Worm (Caenorhabditis elegans) whole organism, young adult: ENCODE measurements around the gene twk-5.

Experiments used
- B0019.2 ChIP-seq: fragments of 200-800 bp; sonication (Bioruptor generic); conservative IDR thresholded peaks from 2 replicates; pipeline ENCODE4 v1.3.6; 2022; ENCODE audit warnings: missing genetic modification reagents, missing genetic modification characterization, missing compliant biosample characterization
- B0261.1 ChIP-seq: sonication (generic microtip); optimal IDR thresholded peaks from 2 replicates; lab custom pipeline; 2016; ENCODE audit warnings: mild to moderate bottlenecking, missing genetic modification characterization, moderate library complexity, missing compliant biosample characterization
- D2030.7 ChIP-seq: fragments of 200-800 bp; sonication (Bioruptor generic); IDR thresholded peaks from 2 replicates; pipeline ENCODE4 v1.3.6; 2022; ENCODE audit warnings: missing genetic modification reagents, missing genetic modification characterization, missing compliant biosample characterization
- F10E7.11 ChIP-seq: sonication (generic microtip); optimal IDR thresholded peaks from 2 replicates; lab custom pipeline; 2017; ENCODE audit warnings: mild to moderate bottlenecking, missing genetic modification characterization, moderate library complexity, missing compliant biosample characterization
- F57A8.1 ChIP-seq: fragments of 200-800 bp; sonication (Bioruptor generic); optimal IDR thresholded peaks from 2 replicates; lab custom pipeline; 2018; ENCODE audit warnings: mild to moderate bottlenecking, missing genetic modification characterization, moderate library complexity, missing compliant biosample characterization
- F57C9.4 ChIP-seq: sonication (generic microtip); optimal IDR thresholded peaks from 2 replicates; lab custom pipeline; 2017; ENCODE audit warnings: mild to moderate bottlenecking, missing genetic modification characterization, missing compliant biosample characterization
- T26A5.8 ChIP-seq: sonication (generic microtip); optimal IDR thresholded peaks from 2 replicates; lab custom pipeline; 2016; ENCODE audit warnings: missing genetic modification characterization, missing compliant biosample characterization
- Y53F4B.3 ChIP-seq: fragments of 200-800 bp; sonication (Bioruptor generic); IDR thresholded peaks from 2 replicates; pipeline ENCODE4 v1.3.6; 2022; ENCODE audit warnings: missing genetic modification reagents, missing genetic modification characterization, missing compliant biosample characterization
- Y79H2A.3 ChIP-seq: fragments of 200-800 bp; sonication (Bioruptor generic); conservative IDR thresholded peaks from 2 replicates; pipeline ENCODE4 v1.3.6; 2022; ENCODE audit warnings: missing genetic modification reagents, missing genetic modification characterization, missing compliant biosample characterization
- ZK185.1 ChIP-seq: sonication (generic microtip); optimal IDR thresholded peaks from 2 replicates; lab custom pipeline; 2016; ENCODE audit warnings: mild to moderate bottlenecking, missing genetic modification characterization, missing compliant biosample characterization; ENCODE audit not compliant: poor library complexity, severe bottlenecking
- aptf-3 ChIP-seq: fragments of 200-800 bp; sonication (Bioruptor generic); IDR thresholded peaks from 2 replicates; pipeline ENCODE4 v1.3.6; 2022; ENCODE audit warnings: missing genetic modification characterization, missing compliant biosample characterization
- atf-7 ChIP-seq: sonication (generic microtip); optimal IDR thresholded peaks from 2 replicates; lab custom pipeline; 2017; ENCODE audit warnings: mild to moderate bottlenecking, missing genetic modification characterization, missing compliant biosample characterization
- attf-5 ChIP-seq: fragments of 200-800 bp; sonication (Bioruptor generic); optimal IDR thresholded peaks from 2 replicates; lab custom pipeline; 2018; ENCODE audit warnings: mild to moderate bottlenecking, missing genetic modification characterization, missing compliant biosample characterization
- bed-1 ChIP-seq: fragments of 200-800 bp; sonication (Bioruptor generic); IDR thresholded peaks from 2 replicates; pipeline ENCODE4 v1.3.6; 2022; ENCODE audit warnings: missing genetic modification reagents, missing genetic modification characterization, missing compliant biosample characterization
- cebp-1 ChIP-seq, 2 experiments: fragments of 200-800 bp in 1 of 2; sonication (Bioruptor generic) in 1 of 2; sonication (generic microtip) in 1 of 2; IDR thresholded peaks in 1 of 2; optimal IDR thresholded peaks in 1 of 2; 2 replicates each; pipeline versions ENCODE4 v1.3.6 to Lab custom; 2017 to 2022; ENCODE audit warnings: missing compliant biosample characterization in 2 of 2, missing genetic modification characterization in 2 of 2, mild to moderate bottlenecking in 1 of 2, missing genetic modification reagents in 1 of 2, moderate library complexity in 1 of 2
- cebp-2 ChIP-seq: fragments of 200-800 bp; sonication (Bioruptor generic); IDR thresholded peaks from 2 replicates; pipeline ENCODE4 v1.3.6; 2022; ENCODE audit warnings: missing genetic modification characterization, missing compliant biosample characterization
- ceh-100 ChIP-seq: fragments of 200-800 bp; sonication (Bioruptor generic); IDR thresholded peaks from 2 replicates; pipeline ENCODE4 v1.3.6; 2022; ENCODE audit warnings: missing genetic modification reagents, missing genetic modification characterization, missing compliant biosample characterization
- ceh-27 ChIP-seq: fragments of 200-800 bp; sonication (Bioruptor generic); optimal IDR thresholded peaks from 2 replicates; lab custom pipeline; 2018; ENCODE audit warnings: mild to moderate bottlenecking, missing genetic modification characterization, moderate library complexity, missing compliant biosample characterization
- ceh-79 ChIP-seq: sonication (generic microtip); optimal IDR thresholded peaks from 2 replicates; lab custom pipeline; 2017; ENCODE audit warnings: mild to moderate bottlenecking, missing genetic modification characterization, missing compliant biosample characterization
- dpff-1 ChIP-seq: sonication (generic microtip); optimal IDR thresholded peaks from 2 replicates; lab custom pipeline; 2017; ENCODE audit warnings: mild to moderate bottlenecking, missing genetic modification characterization, missing compliant biosample characterization
- dpl-1 ChIP-seq: fragments of 150-350 bp; optimal IDR thresholded peaks from 2 replicates; lab custom pipeline; 2014; ENCODE audit warnings: missing biosample characterization, missing genetic modification reagents, missing genetic modification characterization
- egl-18 ChIP-seq: fragments of 200-800 bp; sonication (Bioruptor generic); IDR thresholded peaks from 2 replicates; pipeline ENCODE4 v1.3.6; 2022; ENCODE audit warnings: missing genetic modification reagents, missing genetic modification characterization, missing compliant biosample characterization
- egrh-3 ChIP-seq: fragments of 200-800 bp; sonication (Bioruptor generic); IDR thresholded peaks from 2 replicates; pipeline ENCODE4 v1.3.6; 2022; ENCODE audit warnings: missing genetic modification reagents, missing genetic modification characterization, missing compliant biosample characterization
- fkh-3 ChIP-seq: sonication (generic microtip); optimal IDR thresholded peaks from 2 replicates; lab custom pipeline; 2016; ENCODE audit warnings: mild to moderate bottlenecking, missing genetic modification characterization, missing compliant biosample characterization
- hmg-20 ChIP-seq: fragments of 200-800 bp; sonication (Bioruptor generic); IDR thresholded peaks from 2 replicates; pipeline ENCODE4 v1.3.6; 2022; ENCODE audit warnings: missing genetic modification reagents, missing genetic modification characterization, missing compliant biosample characterization
- hsf-1 ChIP-seq: fragments of 200-800 bp; sonication (Bioruptor generic); IDR thresholded peaks from 2 replicates; pipeline ENCODE4 v1.3.6; 2022; ENCODE audit warnings: missing genetic modification reagents, missing genetic modification characterization, missing compliant biosample characterization
- lag-1 ChIP-seq: fragments of 200-800 bp; sonication (Bioruptor generic); IDR thresholded peaks from 2 replicates; pipeline ENCODE4 v1.3.6; 2022; ENCODE audit warnings: missing genetic modification reagents, missing genetic modification characterization, missing compliant biosample characterization
- lin-35 ChIP-seq, 3 experiments: fragments of 150-350 bp in 2 of 3; sonication (generic microtip) in 1 of 3; optimal IDR thresholded peaks; 2 replicates each; lab custom pipeline; 2014 to 2018; ENCODE audit warnings: missing biosample characterization in 3 of 3, missing genetic modification characterization in 3 of 3, missing genetic modification reagents in 3 of 3
- lin-54 ChIP-seq: fragments of 200-800 bp; sonication (Bioruptor generic); optimal IDR thresholded peaks from 2 replicates; lab custom pipeline; 2018; ENCODE audit warnings: mild to moderate bottlenecking, missing genetic modification characterization, missing compliant biosample characterization
- madf-10 ChIP-seq: sonication (generic microtip); optimal IDR thresholded peaks from 2 replicates; lab custom pipeline; 2016; ENCODE audit warnings: mild to moderate bottlenecking, missing genetic modification characterization, missing compliant biosample characterization
- madf-3 ChIP-seq: fragments of 200-800 bp; sonication (Bioruptor generic); IDR thresholded peaks from 2 replicates; pipeline ENCODE4 v1.3.6; 2022; ENCODE audit warnings: missing genetic modification reagents, missing genetic modification characterization, missing compliant biosample characterization
- nfyb-1 ChIP-seq: fragments of 200-800 bp; sonication (Bioruptor generic); IDR thresholded peaks from 2 replicates; pipeline ENCODE4 v1.3.6; 2022; ENCODE audit warnings: missing genetic modification reagents, missing genetic modification characterization, missing compliant biosample characterization
- nhr-179 ChIP-seq: sonication (generic microtip); optimal IDR thresholded peaks from 2 replicates; lab custom pipeline; 2016; ENCODE audit warnings: mild to moderate bottlenecking, missing genetic modification characterization, missing compliant biosample characterization
- nhr-27 ChIP-seq: fragments of 200-800 bp; sonication (Bioruptor generic); optimal IDR thresholded peaks from 2 replicates; lab custom pipeline; 2018; ENCODE audit warnings: mild to moderate bottlenecking, missing genetic modification characterization, moderate library complexity, missing compliant biosample characterization
- nhr-80 ChIP-seq: sonication (generic microtip); optimal IDR thresholded peaks from 2 replicates; lab custom pipeline; 2016; ENCODE audit warnings: missing genetic modification characterization, missing compliant biosample characterization
- nhr-90 ChIP-seq: sonication (generic microtip); optimal IDR thresholded peaks from 2 replicates; lab custom pipeline; 2016; ENCODE audit warnings: missing genotype, mild to moderate bottlenecking, missing genetic modification characterization, missing compliant biosample characterization
- pbrm-1 ChIP-seq: fragments of 200-800 bp; sonication (Bioruptor generic); IDR thresholded peaks from 2 replicates; pipeline ENCODE4 v1.3.6; 2022; ENCODE audit warnings: missing genetic modification reagents, missing genetic modification characterization, missing compliant biosample characterization
- rpc-1 ChIP-seq, 2 experiments: fragments of 150-350 bp in 1 of 2; sonication (generic microtip) in 1 of 2; optimal IDR thresholded peaks; 2 replicates each; lab custom pipeline; 2014 to 2018; ENCODE audit warnings: missing biosample characterization in 1 of 2, missing genetic modification characterization in 1 of 2, missing genetic modification reagents in 1 of 2, missing genotype in 1 of 2
- sdz-38 ChIP-seq: sonication (generic microtip); optimal IDR thresholded peaks from 2 replicates; lab custom pipeline; 2016; ENCODE audit warnings: missing genotype, missing genetic modification characterization, missing compliant biosample characterization
- snpc-1.3 ChIP-seq: sonication (generic microtip); optimal IDR thresholded peaks from 2 replicates; lab custom pipeline; 2017; ENCODE audit warnings: missing genetic modification characterization, mild to moderate bottlenecking, missing compliant biosample characterization, antibody characterized with exemption, moderate library complexity, missing genotype, missing genetic modification reagents; ENCODE audit not compliant: insufficient read depth
- snpc-4 ChIP-seq, 5 experiments: fragments of 150-350 bp in 1 of 5; sonication (generic microtip) in 4 of 5; optimal IDR thresholded peaks; 2 replicates each; lab custom pipeline; 2014 to 2018; ENCODE audit warnings: missing genetic modification characterization in 5 of 5, missing biosample characterization in 3 of 5, antibody characterized with exemption in 2 of 5, mild to moderate bottlenecking in 2 of 5, missing compliant biosample characterization in 2 of 5, missing genotype in 2 of 5, moderate library complexity in 2 of 5, missing genetic modification reagents in 1 of 5
- unc-130 ChIP-seq: sonication (generic microtip); optimal IDR thresholded peaks from 2 replicates; lab custom pipeline; 2016; ENCODE audit warnings: missing genetic modification reagents, missing genetic modification characterization, missing compliant biosample characterization
- unc-62 ChIP-seq: fragments of 150-350 bp; optimal IDR thresholded peaks from 2 replicates; lab custom pipeline; 2014; ENCODE audit warnings: missing biosample characterization, missing genetic modification reagents, missing genetic modification characterization
- xnd-1 ChIP-seq: sonication (generic microtip); optimal IDR thresholded peaks from 2 replicates; lab custom pipeline; 2016; ENCODE audit warnings: missing genotype, missing genetic modification reagents, missing genetic modification characterization, missing compliant biosample characterization
- zfh-2 ChIP-seq: fragments of 200-800 bp; sonication (Bioruptor generic); conservative IDR thresholded peaks from 2 replicates; pipeline ENCODE4 v1.3.6; 2022; ENCODE audit warnings: missing genetic modification reagents, missing genetic modification characterization, missing compliant biosample characterization
- ztf-26 ChIP-seq: sonication (generic microtip); optimal IDR thresholded peaks from 2 replicates; lab custom pipeline; 2017; ENCODE audit warnings: missing genetic modification characterization, missing compliant biosample characterization

The twk-5 gene

ce11 chrII:11467541-11467940, 17.6 kb downstream of the twk-5 start, which contains the start of gene klp-17:
TSS of gene klp-17 (minus strand) at chrII:11467641.
- TF ChIP-seq pbrm-1 (no peak), cebp-1 (GFP tag; IDR thresholded peaks at IDR 0.05; lab: Robert Waterston, UW) (no peak), cebp-1 (tag; optimal IDR thresholded peaks at IDR 0.05; lab: Kevin White, UChicago) (no peak), unc-62 (GFP tag; lab: Kevin White, UChicago) (no peak), aptf-3 (GFP tag; lab: Robert Waterston, UW) (no peak), Y53F4B.3 (no peak), nhr-27 (tag; lab: Kevin White, UChicago) (no peak), dpff-1 (no peak)

- TF ChIP-seq nhr-90 (tag; lab: Kevin White, UChicago), result no peak
- TF ChIP-seq nhr-80, result peak; percentile 96
- peak; percentile 45 for TF ChIP-seq ZK185.1 (tag; lab: Kevin White, UChicago)
- TF ChIP-seq nhr-27 (tag; lab: Kevin White, UChicago), result no peak
- TF ChIP-seq cebp-2 (GFP tag; lab: Robert Waterston, UW), result no peak
- TF ChIP-seq ceh-27, result no peak
- no peak for TF ChIP-seq madf-10 (tag; lab: Kevin White, UChicago)
- no peak for TF ChIP-seq xnd-1 (tag; lab: Kevin White, UChicago)
- no peak for TF ChIP-seq F57A8.1 (GFP tag; lab: Kevin White, UChicago)
- no peak for TF ChIP-seq egl-18 (GFP tag; lab: Robert Waterston, UW)
- no peak for TF ChIP-seq hmg-20 (GFP tag; lab: Robert Waterston, UW)
- no peak for TF ChIP-seq ceh-79 (tag; lab: Kevin White, UChicago)
- no peak for TF ChIP-seq ztf-26 (tag; lab: Kevin White, UChicago)
- no peak for TF ChIP-seq aptf-3 (GFP tag; lab: Robert Waterston, UW)
- no peak for TF ChIP-seq snpc-1.3 (tag; lab: Kevin White, UChicago)
- no peak for TF ChIP-seq B0261.1
- TF ChIP-seq madf-3 (GFP tag; lab: Robert Waterston, UW), result no peak
- TF ChIP-seq unc-130, result no peak
- TF ChIP-seq T26A5.8, result no peak
- TF ChIP-seq nfyb-1 (GFP tag; lab: Robert Waterston, UW), result peak; percentile 71
- TF ChIP-seq Y79H2A.3 (GFP tag; lab: Robert Waterston, UW), result no peak
- TF ChIP-seq B0019.2, result no peak
- TF ChIP-seq bed-1 (GFP tag; lab: Robert Waterston, UW), result no peak
- no peak for TF ChIP-seq ceh-100 (GFP tag; lab: Robert Waterston, UW)
- TF ChIP-seq snpc-4 (GFP tag; optimal IDR thresholded peaks at IDR 0.05; lab: Kevin White, UChicago), result no peak
- peak in 3 of 4 experiments; percentile 18 to 39 (median 38) for TF ChIP-seq snpc-4 (tag; optimal IDR thresholded peaks at IDR 0.05; lab: Kevin White, UChicago)
- no peak for TF ChIP-seq F10E7.11 (tag; lab: Kevin White, UChicago)
- peak; percentile 80 for TF ChIP-seq attf-5 (GFP tag; lab: Kevin White, UChicago)
- TF ChIP-seq F57C9.4, result no peak
- no peak for TF ChIP-seq rpc-1 (optimal IDR thresholded peaks at IDR 0.05; lab: Kevin White, UChicago)
- TF ChIP-seq rpc-1 (tag; optimal IDR thresholded peaks at IDR 0.05; lab: Kevin White, UChicago), result no peak
- no peak for TF ChIP-seq egrh-3
- no peak for TF ChIP-seq dpl-1 (GFP tag; lab: Kevin White, UChicago)
- TF ChIP-seq lag-1, result no peak
- TF ChIP-seq lin-54 (GFP tag; lab: Kevin White, UChicago), result peak; percentile 2
- TF ChIP-seq zfh-2 (GFP tag; lab: Robert Waterston, UW), result peak; percentile 86
- no peak for TF ChIP-seq fkh-3 (tag; lab: Kevin White, UChicago)
- TF ChIP-seq unc-62 (GFP tag; lab: Kevin White, UChicago), result no peak
- TF ChIP-seq hsf-1 (GFP tag; lab: Robert Waterston, UW), result no peak
- TF ChIP-seq nhr-179 (tag; lab: Kevin White, UChicago), result no peak
- peak; percentile 41 for TF ChIP-seq atf-7 (tag; lab: Kevin White, UChicago)
- no peak for TF ChIP-seq D2030.7 (GFP tag; lab: Robert Waterston, UW)
- TF ChIP-seq sdz-38, result no peak
- no peak for TF ChIP-seq lin-35 (GFP tag; optimal IDR thresholded peaks at IDR 0.05; lab: Kevin White, UChicago)
These were observed 20.6 kb downstream of the twk-5 start, which contains the start of the genes aars-1 and rga-1 for ce11 chrII:11464427-11464944. TSS of gene aars-1 (minus strand) at chrII:11464497. TSS of gene rga-1 (plus strand) at chrII:11464894.
